Worm (Caenorhabditis elegans): ENCODE data around the gene C12D8.9.
A peak's percentile ranks its signal among the peaks of the same experiment; 100 is the strongest.

The C12D8.9 gene

ce11 chrV:10260460-10260859 is 17.5 kb upstream of the C12D8.9 start, which contains the start of gene sri-18:
Gene sri-18, minus strand, starts transcription at chrV:10260560.
- no peak for TF ChIP-seq W03F9.2 (tag; optimal IDR thresholded peaks at IDR 0.05)
- TF ChIP-seq him-1 (tag; optimal IDR thresholded peaks at IDR 0.05) = peak; percentile 15

ce11 chrV:10256050-10256449 is 13.0 kb upstream of the C12D8.9 start, which contains the start of gene nhr-232:
Gene nhr-232, plus strand, starts transcription at chrV:10256170.
- TF ChIP-seq him-1 (tag; optimal IDR thresholded peaks at IDR 0.05) = no peak
- TF ChIP-seq W03F9.2 (tag; optimal IDR thresholded peaks at IDR 0.05) = no peak
- no peak for TF ChIP-seq dao-5 (tag; optimal IDR thresholded peaks at IDR 0.05)

ce11 chrV:10255005-10255472 is 12.0 kb upstream of the C12D8.9 start, which contains the start of gene rop-1:
Gene rop-1, minus strand, starts transcription at chrV:10255055.
- TF ChIP-seq dao-5 (tag; optimal IDR thresholded peaks at IDR 0.05) = no peak
- TF ChIP-seq him-1 (tag; optimal IDR thresholded peaks at IDR 0.05) = no peak
- no peak for TF ChIP-seq W03F9.2 (tag; optimal IDR thresholded peaks at IDR 0.05)

- TF ChIP-seq dao-5 (tag; optimal IDR thresholded peaks at IDR 0.05) (no peak), W03F9.2 (tag; optimal IDR thresholded peaks at IDR 0.05) (no peak), him-1 (tag; optimal IDR thresholded peaks at IDR 0.05) (no peak)
Measured at ce11 chrV:10252682-10253081, 9.7 kb upstream of the C12D8.9 start.

- TF ChIP-seq him-1 (tag; optimal IDR thresholded peaks at IDR 0.05) = no peak
- no peak for TF ChIP-seq W03F9.2 (tag; optimal IDR thresholded peaks at IDR 0.05)
- no peak for TF ChIP-seq dao-5 (tag; optimal IDR thresholded peaks at IDR 0.05)
Measured at ce11 chrV:10249515-10249914, 6.5 kb upstream of the C12D8.9 start.

- TF ChIP-seq W03F9.2 (tag; optimal IDR thresholded peaks at IDR 0.05) (no peak), dao-5 (tag; optimal IDR thresholded peaks at IDR 0.05) (no peak), him-1 (tag; optimal IDR thresholded peaks at IDR 0.05) (no peak)
Measured at ce11 chrV:10248255-10248979, 5.4 kb upstream of the C12D8.9 start, which contains the start of gene akt-1. Gene akt-1, plus strand, starts transcription at chrV:10248905.

- TF ChIP-seq him-1 (tag; optimal IDR thresholded peaks at IDR 0.05) = no peak
- TF ChIP-seq dao-5 (tag; optimal IDR thresholded peaks at IDR 0.05) = no peak
Measured at ce11 chrV:10247673-10248239, 4.8 kb upstream of the C12D8.9 start.

- no peak for TF ChIP-seq dao-5 (tag; optimal IDR thresholded peaks at IDR 0.05)
- TF ChIP-seq him-1 (tag; optimal IDR thresholded peaks at IDR 0.05) = no peak
- no peak for TF ChIP-seq W03F9.2 (tag; optimal IDR thresholded peaks at IDR 0.05)
Measured at ce11 chrV:10246967-10247366, 4.0 kb upstream of the C12D8.9 start.

ce11 chrV:10246443-10246885 is 3.5 kb upstream of the C12D8.9 start:
- TF ChIP-seq him-1 (tag; optimal IDR thresholded peaks at IDR 0.05) (no peak), dao-5 (tag; optimal IDR thresholded peaks at IDR 0.05) (no peak), W03F9.2 (tag; optimal IDR thresholded peaks at IDR 0.05) (no peak)

ce11 chrV:10245615-10246014 is 2.6 kb upstream of the C12D8.9 start:
- TF ChIP-seq him-1 (tag; optimal IDR thresholded peaks at IDR 0.05) (no peak), W03F9.2 (tag; optimal IDR thresholded peaks at IDR 0.05) (no peak), dao-5 (tag; optimal IDR thresholded peaks at IDR 0.05) (no peak)

ce11 chrV:10244018-10244720 is 1.2 kb upstream of the C12D8.9 start:
- TF ChIP-seq dao-5 (tag; optimal IDR thresholded peaks at IDR 0.05) (no peak), him-1 (tag; optimal IDR thresholded peaks at IDR 0.05) (no peak), W03F9.2 (tag; optimal IDR thresholded peaks at IDR 0.05) (no peak)

ce11 chrV:10241121-10241803 is 1.7 kb downstream of the C12D8.9 start, which contains the start of the genes C12D8.21 and col-148:
Gene C12D8.21, minus strand, starts transcription at chrV:10241188.
Gene col-148, plus strand, starts transcription at chrV:10241753.
- TF ChIP-seq him-1 (tag; optimal IDR thresholded peaks at IDR 0.05) = no peak
- TF ChIP-seq W03F9.2 (tag; optimal IDR thresholded peaks at IDR 0.05) = no peak

ce11 chrV:10239861-10240260 is 3.1 kb downstream of the C12D8.9 start, which contains the start of gene fipr-8:
Gene fipr-8, minus strand, starts transcription at chrV:10239961.
- no peak for TF ChIP-seq him-1 (tag; optimal IDR thresholded peaks at IDR 0.05)
- no peak for TF ChIP-seq dao-5 (tag; optimal IDR thresholded peaks at IDR 0.05)
- no peak for TF ChIP-seq W03F9.2 (tag; optimal IDR thresholded peaks at IDR 0.05)

Measured in whole organism, L4/young adult.